Worm (Caenorhabditis elegans) whole organism, L4 larva: ENCODE results near the gene lurp-3.

Experiments
- dmd-9 ChIP-seq: fragments of 200-800 bp; sonication (Bioruptor generic); IDR thresholded peaks from 2 replicates; pipeline ENCODE4 v1.3.6; 2022; ENCODE audit warnings: missing genetic modification reagents, missing genetic modification characterization, missing compliant biosample characterization
- nhr-77 ChIP-seq: fragments of 150-350 bp; optimal IDR thresholded peaks from 2 replicates; lab custom pipeline; 2014; ENCODE audit warnings: missing biosample characterization, missing genetic modification characterization

DNA sequence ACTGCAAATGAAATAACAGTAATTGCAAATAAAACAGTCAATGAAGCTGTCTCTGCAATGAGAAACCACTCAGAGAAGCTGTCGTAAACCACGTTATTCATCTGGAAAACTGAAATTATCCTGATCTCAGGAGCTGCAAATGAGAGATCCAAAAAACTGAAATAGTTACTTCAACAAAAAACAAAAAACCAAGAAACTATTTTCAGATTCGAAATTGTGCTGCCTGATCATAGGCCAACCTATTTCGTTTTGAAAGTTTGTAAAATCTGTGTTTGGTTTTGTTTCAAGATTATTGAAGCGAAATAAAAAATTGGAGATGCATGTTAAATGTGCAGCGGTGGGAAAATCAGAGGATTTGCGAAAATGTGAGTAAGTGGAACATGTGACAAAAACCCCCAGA is 34.9 kb upstream of the lurp-3 start, which contains the start of gene srv-8:
- TF ChIP-seq nhr-77 (tag; lab: Kevin White, UChicago): no peak
- TF ChIP-seq dmd-9 (GFP tag; lab: Robert Waterston, UW): no peak
